Worm (Caenorhabditis elegans) whole organism, L1 larva: ENCODE measurements around the gene W02B12.1.

Source experiments
- C04F5.9 ChIP-seq: sonication (generic microtip); optimal IDR thresholded peaks from 2 replicates; lab custom pipeline; 2016; ENCODE audit warnings: missing genetic modification characterization, missing compliant biosample characterization
- F16B12.6 ChIP-seq: fragments of 150-350 bp; optimal IDR thresholded peaks from 2 replicates; lab custom pipeline; 2014; ENCODE audit warnings: missing biosample characterization, missing genetic modification characterization
- alr-1 ChIP-seq: fragments of 200-800 bp; sonication (Bioruptor generic); optimal IDR thresholded peaks from 2 replicates; lab custom pipeline; 2018; ENCODE audit warnings: borderline replicate concordance, mild to moderate bottlenecking, missing genetic modification characterization, missing compliant biosample characterization
- aly-2 ChIP-seq: fragments of 150-350 bp; optimal IDR thresholded peaks from 2 replicates; lab custom pipeline; 2014; ENCODE audit warnings: missing biosample characterization, missing genetic modification characterization
- blmp-1 ChIP-seq: fragments of 150-350 bp; optimal IDR thresholded peaks from 2 replicates; lab custom pipeline; 2014; ENCODE audit warnings: missing biosample characterization, missing genetic modification characterization
- ceh-8 ChIP-seq: fragments of 200-800 bp; sonication (Bioruptor generic); optimal IDR thresholded peaks from 2 replicates; lab custom pipeline; 2018; ENCODE audit warnings: mild to moderate bottlenecking, missing genetic modification characterization, moderate library complexity, missing compliant biosample characterization
- ceh-82 ChIP-seq, 3 experiments: fragments of 150-350 bp in 1 of 3; sonication (generic microtip) in 2 of 3; optimal IDR thresholded peaks; 2 replicates each; lab custom pipeline; 2014 to 2017; ENCODE audit warnings: missing biosample characterization in 3 of 3, missing genetic modification characterization in 3 of 3
- ceh-88 ChIP-seq: fragments of 200-800 bp; sonication (Bioruptor generic); IDR thresholded peaks from 2 replicates; pipeline ENCODE4 v1.3.6; 2022; ENCODE audit warnings: missing genetic modification characterization, missing compliant biosample characterization
- ceh-90 ChIP-seq: sonication (generic microtip); optimal IDR thresholded peaks from 2 replicates; lab custom pipeline; 2016; ENCODE audit warnings: missing genetic modification characterization, missing compliant biosample characterization
- dpl-1 ChIP-seq, 3 experiments: fragments of 150-350 bp in 2 of 3; sonication (generic microtip) in 1 of 3; optimal IDR thresholded peaks; 2 replicates each; lab custom pipeline; 2014 to 2017; ENCODE audit warnings: missing biosample characterization in 3 of 3, missing genetic modification characterization in 3 of 3, missing genetic modification reagents in 3 of 3
- efl-3 ChIP-seq: fragments of 200-800 bp; sonication (Bioruptor generic); optimal IDR thresholded peaks from 2 replicates; lab custom pipeline; 2018; ENCODE audit warnings: mild to moderate bottlenecking, missing genetic modification characterization, missing compliant biosample characterization
- egl-27 ChIP-seq, 2 experiments: fragments of 150-350 bp in 1 of 2; sonication (generic microtip); optimal IDR thresholded peaks; 3 replicates each; lab custom pipeline; 2017 to 2018; ENCODE audit warnings: missing biosample characterization in 2 of 2, missing genetic modification characterization in 2 of 2, missing genetic modification reagents in 2 of 2
- elt-2 ChIP-seq: sonication (generic microtip); optimal IDR thresholded peaks from 2 replicates; lab custom pipeline; 2016; ENCODE audit warnings: missing genetic modification characterization, mild to moderate bottlenecking, inconsistent platforms, missing compliant biosample characterization, missing genetic modification reagents
- elt-3 ChIP-seq, 6 experiments: fragments of 150-350 bp in 1 of 6; sonication (generic microtip); optimal IDR thresholded peaks; 2 replicates each; lab custom pipeline; 2017 to 2018; ENCODE audit warnings: missing biosample characterization in 6 of 6, missing genetic modification characterization in 6 of 6, inconsistent platforms in 1 of 6
- ets-5 ChIP-seq: fragments of 200-800 bp; sonication (Bioruptor generic); IDR thresholded peaks from 2 replicates; pipeline ENCODE4 v1.3.6; 2022; ENCODE audit warnings: missing genetic modification characterization, missing compliant biosample characterization
- fkh-10 ChIP-seq: sonication (generic microtip); optimal IDR thresholded peaks from 2 replicates; lab custom pipeline; 2017; ENCODE audit warnings: missing biosample characterization, missing genetic modification reagents, missing genetic modification characterization
- grh-1 ChIP-seq: fragments of 200-800 bp; sonication (Bioruptor generic); IDR thresholded peaks from 2 replicates; pipeline ENCODE4 v1.3.6; 2022; ENCODE audit warnings: missing genetic modification reagents, missing genetic modification characterization, missing compliant biosample characterization
- jun-1 ChIP-seq: fragments of 150-350 bp; optimal IDR thresholded peaks from 2 replicates; lab custom pipeline; 2014; ENCODE audit warnings: missing biosample characterization, missing genetic modification reagents, missing genetic modification characterization
- lin-13 ChIP-seq: fragments of 150-350 bp; optimal IDR thresholded peaks from 2 replicates; lab custom pipeline; 2014; ENCODE audit warnings: missing biosample characterization, missing genetic modification reagents, missing genetic modification characterization
- lin-14 ChIP-seq: fragments of 200-800 bp; sonication (Bioruptor generic); optimal IDR thresholded peaks from 2 replicates; lab custom pipeline; 2018; ENCODE audit warnings: mild to moderate bottlenecking, missing genetic modification characterization, moderate library complexity, missing compliant biosample characterization
- lin-35 ChIP-seq, 2 experiments: fragments of 150-350 bp; optimal IDR thresholded peaks; 2 replicates each; lab custom pipeline; 2014; ENCODE audit warnings: missing biosample characterization in 2 of 2, missing genetic modification characterization in 2 of 2, missing genetic modification reagents in 2 of 2
- mdl-1 ChIP-seq, 2 experiments: fragments of 150-350 bp; optimal IDR thresholded peaks; 2 replicates each; lab custom pipeline; 2014 to 2017; ENCODE audit warnings: missing biosample characterization in 2 of 2, missing genetic modification characterization in 2 of 2, inconsistent platforms in 1 of 2
- mef-2 ChIP-seq: fragments of 150-350 bp; optimal IDR thresholded peaks from 2 replicates; lab custom pipeline; 2014; ENCODE audit warnings: missing biosample characterization, missing genetic modification characterization
- mep-1 ChIP-seq: fragments of 150-350 bp; optimal IDR thresholded peaks from 2 replicates; lab custom pipeline; 2014; ENCODE audit warnings: missing biosample characterization, missing genetic modification characterization
- nhr-19 ChIP-seq: fragments of 200-800 bp; sonication (Bioruptor generic); conservative IDR thresholded peaks from 2 replicates; pipeline ENCODE4 v1.3.6; 2022; ENCODE audit warnings: missing genetic modification characterization, missing compliant biosample characterization
- nhr-237 ChIP-seq: fragments of 150-350 bp; optimal IDR thresholded peaks from 2 replicates; lab custom pipeline; 2014; ENCODE audit warnings: missing biosample characterization, missing genetic modification characterization
- nhr-47 ChIP-seq: sonication (generic microtip); optimal IDR thresholded peaks from 2 replicates; lab custom pipeline; 2016; ENCODE audit warnings: mild to moderate bottlenecking, missing genetic modification characterization, moderate library complexity, missing compliant biosample characterization
- nhr-71 ChIP-seq: sonication (generic microtip); optimal IDR thresholded peaks from 2 replicates; lab custom pipeline; 2016; ENCODE audit warnings: mild to moderate bottlenecking, missing genetic modification characterization, moderate library complexity, missing compliant biosample characterization
- nhr-85 ChIP-seq: sonication (generic microtip); peaks from one replicate; lab custom pipeline; 2016; ENCODE audit warnings: missing genetic modification characterization, inconsistent platforms, missing compliant biosample characterization
- nhr-90 ChIP-seq: sonication (generic microtip); optimal IDR thresholded peaks from 2 replicates; lab custom pipeline; 2016; ENCODE audit warnings: mild to moderate bottlenecking, missing genetic modification characterization, missing compliant biosample characterization; ENCODE audit not compliant: poor library complexity
- pax-3 ChIP-seq: fragments of 200-800 bp; sonication (Bioruptor generic); optimal IDR thresholded peaks from 2 replicates; lab custom pipeline; 2018; ENCODE audit warnings: mild to moderate bottlenecking, missing genetic modification characterization, moderate library complexity, missing compliant biosample characterization
- rnt-1 ChIP-seq: sonication (generic microtip); optimal IDR thresholded peaks from 2 replicates; lab custom pipeline; 2016; ENCODE audit warnings: mild to moderate bottlenecking, missing genetic modification characterization, moderate library complexity, missing compliant biosample characterization
- snu-23 ChIP-seq: sonication (generic microtip); optimal IDR thresholded peaks from 2 replicates; lab custom pipeline; 2016; ENCODE audit warnings: missing genetic modification characterization, missing compliant biosample characterization
- sox-4 ChIP-seq: sonication (generic microtip); optimal IDR thresholded peaks from 2 replicates; lab custom pipeline; 2016; ENCODE audit warnings: missing genetic modification characterization, missing compliant biosample characterization
- sup-37 ChIP-seq: fragments of 200-800 bp; sonication (Bioruptor generic); optimal IDR thresholded peaks from 2 replicates; lab custom pipeline; 2018; ENCODE audit warnings: mild to moderate bottlenecking, missing genetic modification characterization, missing compliant biosample characterization
- swsn-7 ChIP-seq: sonication (generic microtip); optimal IDR thresholded peaks from 2 replicates; lab custom pipeline; 2016; ENCODE audit warnings: missing genetic modification characterization, missing compliant biosample characterization
- tbx-2 ChIP-seq: sonication (generic microtip); optimal IDR thresholded peaks from 2 replicates; lab custom pipeline; 2016; ENCODE audit warnings: missing genetic modification characterization, missing compliant biosample characterization
- unc-130 ChIP-seq: fragments of 150-350 bp; optimal IDR thresholded peaks from 2 replicates; lab custom pipeline; 2017; ENCODE audit warnings: missing biosample characterization, missing genetic modification characterization, inconsistent platforms
- unc-86 ChIP-seq: sonication (generic microtip); optimal IDR thresholded peaks from 2 replicates; lab custom pipeline; 2016; ENCODE audit warnings: missing genetic modification characterization, missing compliant biosample characterization
- zag-1 ChIP-seq: fragments of 150-350 bp; optimal IDR thresholded peaks from 2 replicates; lab custom pipeline; 2014; ENCODE audit warnings: missing biosample characterization, missing genetic modification characterization
- ztf-4 ChIP-seq: fragments of 150-350 bp; optimal IDR thresholded peaks from 2 replicates; lab custom pipeline; 2014; ENCODE audit warnings: missing biosample characterization, missing genetic modification characterization

W02B12.1 gene

DNA sequence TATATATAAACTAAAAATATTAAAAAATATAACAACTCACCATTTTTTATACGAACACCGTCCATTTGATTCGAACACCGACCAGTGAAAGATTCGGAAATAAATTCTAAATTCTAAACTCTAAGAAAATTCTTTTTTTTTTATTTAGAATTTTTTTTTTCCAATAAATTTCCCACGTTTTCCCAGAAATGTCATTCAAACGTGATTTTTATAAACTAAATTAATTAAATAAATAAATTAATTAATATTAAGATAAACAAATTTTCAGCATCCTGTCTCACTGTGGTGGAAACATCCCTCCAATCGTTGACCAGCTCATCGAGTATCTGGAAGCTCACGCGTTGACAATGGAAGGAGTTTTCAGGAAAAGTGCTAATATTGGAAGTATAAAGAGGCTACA lies 18.7 kb downstream of the W02B12.1 start, which contains the start of gene klp-17:
Gene klp-17, minus strand, starts transcription at position 101 of the 400 bp plus-strand sequence.
- TF ChIP-seq nhr-19 (GFP tag; lab: Robert Waterston, UW) = no peak
- TF ChIP-seq dpl-1 (GFP tag; optimal IDR thresholded peaks at IDR 0.05; lab: Kevin White, UChicago) = no peak
- TF ChIP-seq grh-1 = no peak
- TF ChIP-seq ets-5 = no peak
- TF ChIP-seq elt-3 (tag; optimal IDR thresholded peaks at IDR 0.05; lab: Kevin White, UChicago) = no peak
- no peak for TF ChIP-seq pax-3 (tag; lab: Kevin White, UChicago)
- no peak for TF ChIP-seq lin-13 (GFP tag; lab: Kevin White, UChicago)
- TF ChIP-seq unc-130 (tag; lab: Kevin White, UChicago) = no peak
- TF ChIP-seq nhr-71 (tag; lab: Kevin White, UChicago) = no peak
- TF ChIP-seq zag-1 (tag; lab: Kevin White, UChicago) = no peak
- no peak for TF ChIP-seq ceh-88 (GFP tag; lab: Robert Waterston, UW)
- no peak for TF ChIP-seq unc-86 (tag; lab: Kevin White, UChicago)
- TF ChIP-seq sup-37 = no peak
- no peak for TF ChIP-seq mdl-1 (tag; optimal IDR thresholded peaks at IDR 0.05; lab: Kevin White, UChicago)
- no peak for TF ChIP-seq sox-4
- TF ChIP-seq alr-1 (tag; lab: Kevin White, UChicago) = no peak
- TF ChIP-seq rnt-1 = no peak
- no peak for TF ChIP-seq F16B12.6
- TF ChIP-seq mef-2 (tag; lab: Kevin White, UChicago) = no peak
- TF ChIP-seq, all 84 proteins: peak for 0

DNA sequence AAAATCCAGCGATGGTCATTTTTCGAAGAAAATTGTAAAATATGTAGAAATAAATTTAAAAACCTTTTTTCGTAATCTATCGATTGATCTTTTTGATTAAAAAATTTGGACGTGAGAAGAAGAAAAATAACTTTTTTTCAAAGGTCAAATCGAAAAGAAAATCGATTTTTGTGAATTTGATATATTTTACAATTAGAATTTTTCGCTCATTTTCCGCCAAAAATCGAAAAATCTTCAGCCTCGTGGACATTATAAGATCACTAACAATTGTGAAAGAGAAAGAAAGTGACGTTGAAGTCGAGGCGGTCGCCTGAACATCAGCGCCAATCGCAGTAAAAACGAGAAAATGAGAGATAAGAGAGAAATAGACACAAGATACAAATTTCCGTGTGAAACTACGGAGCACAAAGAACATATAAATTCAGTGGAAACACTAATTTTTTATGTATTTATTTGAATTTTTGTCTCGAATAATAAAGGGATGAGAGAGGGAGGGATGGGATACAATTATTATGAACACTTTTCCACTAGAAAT lies 20.8 kb downstream of the W02B12.1 start, which contains the start of gene cisd-1:
Gene cisd-1, minus strand, starts transcription at position 51 of the 535 bp plus-strand sequence.
- TF ChIP-seq aly-2 (tag; lab: Kevin White, UChicago) (no peak), elt-3 (tag; optimal IDR thresholded peaks at IDR 0.05; lab: Kevin White, UChicago) (peak in 1 of 6 experiments; percentile 1), blmp-1 (tag; lab: Kevin White, UChicago) (peak; percentile 82), lin-14 (GFP tag; lab: Kevin White, UChicago) (peak; percentile 49), ztf-4 (tag; lab: Kevin White, UChicago) (no peak), lin-35 (GFP tag; optimal IDR thresholded peaks at IDR 0.05; lab: Kevin White, UChicago) (peak in 1 of 2 experiments; percentile 34), mep-1 (tag; lab: Kevin White, UChicago) (peak; percentile 10), swsn-7 (tag; lab: Kevin White, UChicago) (no peak), nhr-237 (tag; lab: Kevin White, UChicago) (no peak), unc-130 (tag; lab: Kevin White, UChicago) (no peak), nhr-71 (tag; lab: Kevin White, UChicago) (peak; percentile 32), tbx-2 (peak; percentile 0), egl-27 (tag; optimal IDR thresholded peaks at IDR 0.05; lab: Kevin White, UChicago) (no peak), nhr-47 (tag; lab: Kevin White, UChicago) (no peak), ceh-82 (tag; optimal IDR thresholded peaks at IDR 0.05; lab: Kevin White, UChicago) (no peak), sox-4 (no peak), snu-23 (GFP tag; lab: Kevin White, UChicago) (peak; percentile 28), C04F5.9 (tag; lab: Kevin White, UChicago) (no peak), grh-1 (no peak), fkh-10 (GFP tag; lab: Kevin White, UChicago) (no peak), mdl-1 (tag; optimal IDR thresholded peaks at IDR 0.05; lab: Kevin White, UChicago) (peak in 1 of 2 experiments; percentile 11), nhr-90 (peak; percentile 10), elt-2 (tag; lab: Kevin White, UChicago) (peak; percentile 33), nhr-19 (GFP tag; lab: Robert Waterston, UW) (peak; percentile 30; the same call in 1 of the 2 replicates), efl-3 (GFP tag; lab: Kevin White, UChicago) (no peak), F16B12.6 (no peak), jun-1 (tag; lab: Kevin White, UChicago) (no peak), nhr-85 (peak; percentile 16), ceh-90 (tag; lab: Kevin White, UChicago) (no peak), ceh-8 (no peak)
- TF ChIP-seq, all 84 proteins: peak for 13
